Worm (Caenorhabditis elegans) whole organism, L4/young adult: ENCODE measurements around the gene clec-151.

Experiments
- W03F9.2 ChIP-seq: fragments of 150-350 bp; optimal IDR thresholded peaks from 2 replicates; lab custom pipeline; 2014; ENCODE audit warnings: missing biosample characterization, missing genetic modification characterization
- dao-5 ChIP-seq: sonication (generic microtip); optimal IDR thresholded peaks from 2 replicates; lab custom pipeline; 2016; ENCODE audit warnings: missing genotype, missing genetic modification characterization, moderate library complexity, missing compliant biosample characterization
- him-1 ChIP-seq: sonication (generic microtip); optimal IDR thresholded peaks from 2 replicates; lab custom pipeline; 2016; ENCODE audit warnings: missing genotype, missing genetic modification reagents, missing genetic modification characterization, missing compliant biosample characterization

The clec-151 gene

DNA sequence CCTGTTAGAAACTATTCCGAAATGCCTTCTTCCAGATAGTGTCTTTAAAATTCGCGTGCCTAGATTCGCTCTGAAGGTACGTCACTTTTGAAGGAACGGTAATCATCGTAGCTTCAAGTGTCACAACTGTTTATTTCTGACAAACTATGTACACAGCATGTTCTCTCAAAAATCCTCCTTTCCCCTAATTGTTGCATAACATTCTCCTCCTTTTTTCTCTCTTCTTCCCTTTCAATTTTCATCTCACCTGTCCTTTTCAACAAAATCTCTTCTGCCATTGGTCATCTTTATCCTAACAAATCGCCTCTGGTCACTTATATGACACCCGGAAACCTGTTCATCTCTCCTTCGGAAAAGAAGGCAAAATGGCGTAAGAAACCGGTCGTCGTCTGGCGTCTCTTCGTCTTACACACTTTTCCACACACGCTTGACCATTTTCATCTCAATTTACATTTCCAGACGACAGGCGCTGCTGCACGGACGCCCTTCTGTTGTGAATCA, 12.1 kb upstream of the clec-151 start, which contains the start of gene lips-3:
lips-3 (plus strand) TSS at position 458 of the 501 bp plus-strand sequence.
- no peak for TF ChIP-seq W03F9.2 (tag; lab: Kevin White, UChicago)
- no peak for TF ChIP-seq him-1 (tag; lab: Kevin White, UChicago)
- no peak for TF ChIP-seq dao-5

DNA sequence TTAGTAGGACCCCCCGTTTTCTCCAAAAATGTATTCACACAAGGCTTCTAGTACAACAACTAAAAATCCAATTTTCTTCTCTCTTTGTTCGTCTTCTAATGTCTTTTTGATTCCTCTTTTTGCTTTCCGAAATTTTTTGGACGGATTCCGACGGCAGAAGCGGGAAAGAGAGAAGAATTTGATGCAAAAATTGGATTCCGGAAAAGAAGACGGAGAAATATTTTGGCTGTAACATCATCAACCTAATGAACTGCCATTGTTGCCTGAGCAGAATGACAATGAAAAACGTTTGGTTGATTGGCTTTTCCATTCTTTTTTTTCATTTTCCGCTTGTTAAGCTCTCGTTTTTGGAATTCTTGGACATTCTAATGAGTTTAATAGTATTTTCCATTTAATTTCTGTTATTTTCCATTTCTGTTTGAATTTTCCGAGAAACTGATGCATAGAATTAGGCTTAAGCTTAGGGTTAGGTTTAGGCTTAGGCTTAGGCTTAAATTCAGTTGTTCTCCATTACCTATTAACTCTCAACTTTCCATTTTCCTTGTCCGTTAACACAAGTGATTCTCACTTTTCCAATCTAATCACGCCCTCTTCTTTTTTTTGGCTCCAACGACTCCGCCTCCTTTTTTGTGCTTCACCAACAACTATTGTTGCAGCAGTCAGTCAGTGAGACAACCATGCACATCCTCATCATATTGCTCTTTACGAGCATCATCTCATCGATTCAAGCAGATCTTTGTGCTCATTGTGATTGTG, 5.7 kb upstream of the clec-151 start, which contains the start of gene lron-5:
lron-5 (plus strand) TSS at position 655 of the 756 bp plus-strand sequence.
- TF ChIP-seq him-1 (tag; lab: Kevin White, UChicago) = no peak
- TF ChIP-seq W03F9.2 (tag; lab: Kevin White, UChicago) = no peak
- TF ChIP-seq dao-5 = no peak

DNA sequence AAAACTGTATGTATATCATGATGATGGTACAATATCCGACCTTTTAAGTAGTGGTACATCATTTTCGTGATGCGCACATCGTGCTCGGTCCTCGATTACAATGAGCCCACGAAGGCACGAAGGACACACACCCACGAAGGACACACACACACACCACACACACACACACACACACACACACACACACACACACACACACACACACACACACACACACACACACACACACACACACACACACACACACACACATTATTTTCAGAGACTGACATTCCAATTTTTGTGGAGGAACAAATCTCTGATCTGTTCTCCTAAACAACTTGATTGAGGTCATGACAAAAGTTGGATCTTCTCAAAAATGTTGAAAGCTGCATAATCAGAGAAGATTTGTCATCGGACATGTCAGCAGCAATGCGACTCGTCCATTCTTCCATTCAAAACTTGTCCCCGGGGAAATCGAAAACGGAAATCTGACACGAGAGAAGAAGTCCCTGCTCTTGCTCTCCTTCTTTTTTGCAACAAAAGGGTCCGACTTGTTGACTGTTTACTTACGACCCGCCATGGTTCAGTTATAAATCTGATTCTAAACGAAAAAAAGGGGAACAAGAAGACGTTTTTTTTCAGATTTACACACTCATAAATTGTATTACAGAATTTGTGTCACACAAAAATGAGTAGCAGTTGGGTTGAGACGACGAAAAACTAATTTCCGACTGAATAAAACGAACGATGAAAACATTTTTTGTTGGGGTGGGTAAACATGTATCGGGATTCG, 1.9 kb upstream of the clec-151 start:
- TF ChIP-seq dao-5 = no peak
- no peak for TF ChIP-seq him-1 (tag; lab: Kevin White, UChicago)
- TF ChIP-seq W03F9.2 (tag; lab: Kevin White, UChicago) = no peak

DNA sequence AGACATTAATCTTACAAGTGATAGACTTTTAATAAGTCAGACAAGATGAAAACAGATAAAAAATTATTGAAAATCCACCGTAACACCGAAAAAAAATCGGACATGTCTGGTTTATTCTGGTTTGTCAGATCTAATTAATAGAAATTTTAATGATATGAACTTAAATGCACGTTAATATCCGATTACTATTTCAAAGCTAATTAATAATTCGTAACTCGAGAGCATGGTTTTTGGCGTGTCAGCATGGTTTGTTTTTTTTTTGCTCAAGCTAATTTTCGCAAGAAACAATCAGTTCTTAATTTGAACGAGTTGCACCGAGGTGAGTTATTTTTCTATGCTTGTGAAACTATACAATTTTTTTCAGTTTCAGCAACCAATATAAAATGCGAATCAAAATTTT, 6.7 kb downstream of the clec-151 start, which contains the start of gene clec-153:
clec-153 (plus strand) TSS at position 301 of the 400 bp plus-strand sequence.
- TF ChIP-seq W03F9.2 (tag; lab: Kevin White, UChicago) = no peak
- TF ChIP-seq dao-5 = no peak
- no peak for TF ChIP-seq him-1 (tag; lab: Kevin White, UChicago)

DNA sequence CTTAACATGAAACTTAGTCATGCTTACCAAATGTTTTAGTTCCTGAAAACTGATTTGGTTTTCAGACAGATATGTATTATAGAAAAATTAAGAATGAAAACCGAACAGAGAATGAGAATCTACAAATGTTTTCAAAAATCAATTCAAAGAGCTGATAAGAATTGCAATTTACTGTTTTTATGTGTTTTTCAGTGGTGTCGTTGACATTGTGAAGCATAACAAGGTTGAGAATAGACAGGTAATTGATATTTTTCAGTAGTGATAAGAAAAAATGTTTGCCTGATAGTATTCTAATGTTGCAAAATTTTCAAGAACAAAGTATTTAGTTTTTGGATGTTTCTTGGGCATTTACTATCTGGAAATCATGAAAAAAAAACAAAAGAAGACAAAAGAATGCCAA, 15.0 kb downstream of the clec-151 start, which contains the start of gene pfas-1:
pfas-1 (minus strand) TSS at position 49 of the 400 bp plus-strand sequence.
- TF ChIP-seq W03F9.2 (tag; lab: Kevin White, UChicago) (no peak), dao-5 (no peak), him-1 (tag; lab: Kevin White, UChicago) (no peak)

DNA sequence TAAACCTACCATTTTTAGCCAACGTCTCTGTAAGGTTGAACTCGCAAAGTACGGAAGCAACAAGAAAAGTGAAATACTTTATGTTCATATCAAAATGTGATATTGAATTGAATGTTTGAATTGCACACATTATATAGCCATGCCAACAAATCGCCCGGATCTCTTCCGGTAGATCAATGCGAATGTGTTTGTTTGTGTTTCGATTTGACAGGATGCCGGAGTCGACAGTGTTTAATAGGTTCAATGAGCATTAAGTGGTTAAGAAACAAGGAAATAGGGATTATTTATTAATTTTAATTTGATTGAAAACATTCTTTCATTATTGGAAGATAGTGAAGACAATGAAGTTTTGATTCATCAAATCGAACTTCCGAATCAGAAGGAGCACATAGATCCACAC, 18.0 kb downstream of the clec-151 start, which contains the start of gene pqn-29:
pqn-29 (minus strand) TSS at position 101 of the 400 bp plus-strand sequence.
- no peak for TF ChIP-seq him-1 (tag; lab: Kevin White, UChicago)
- TF ChIP-seq W03F9.2 (tag; lab: Kevin White, UChicago) = no peak
- no peak for TF ChIP-seq dao-5

DNA sequence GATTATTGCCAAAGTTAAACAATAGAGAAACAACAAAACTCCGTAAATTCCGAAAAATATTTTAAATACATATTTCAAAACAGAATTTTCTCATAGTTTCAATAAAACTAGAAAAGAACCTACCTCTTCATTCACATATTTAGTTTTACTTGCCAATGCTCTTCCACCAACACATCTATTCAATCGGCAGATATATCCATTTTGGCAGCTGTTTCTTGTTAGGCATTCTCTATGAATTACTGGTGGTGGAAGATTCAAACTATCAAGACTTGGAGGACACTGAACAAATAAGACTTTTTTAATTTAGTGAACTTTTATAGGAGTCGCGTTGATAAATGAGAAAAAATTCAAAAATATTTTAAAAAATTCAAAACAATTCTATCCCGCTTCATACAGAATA, 19.1 kb downstream of the clec-151 start:
- TF ChIP-seq him-1 (tag; lab: Kevin White, UChicago) = no peak
- no peak for TF ChIP-seq dao-5

DNA sequence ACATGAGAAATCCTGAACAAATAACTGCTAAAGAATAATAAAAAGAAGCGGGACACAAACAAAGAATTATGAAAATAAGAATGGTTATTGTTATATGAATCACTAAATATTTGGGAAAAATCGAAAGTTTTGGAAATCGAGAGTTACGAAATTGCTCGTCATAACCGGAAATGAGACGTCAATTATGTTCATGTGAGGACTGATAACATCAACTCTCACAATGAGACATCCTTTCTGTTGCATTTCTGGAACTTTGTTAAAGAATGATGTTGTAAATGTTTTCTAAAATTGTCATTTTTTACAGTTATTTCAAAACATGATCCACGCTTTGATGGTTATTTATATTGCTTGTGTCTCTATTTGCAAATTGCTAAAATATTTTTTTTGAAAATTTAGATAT, 19.6 kb downstream of the clec-151 start, which contains the start of gene T23F11.6:
T23F11.6 (minus strand) TSS at position 45 of the 400 bp plus-strand sequence.
- TF ChIP-seq W03F9.2 (tag; lab: Kevin White, UChicago) = no peak
- TF ChIP-seq dao-5 = no peak
- no peak for TF ChIP-seq him-1 (tag; lab: Kevin White, UChicago)

DNA sequence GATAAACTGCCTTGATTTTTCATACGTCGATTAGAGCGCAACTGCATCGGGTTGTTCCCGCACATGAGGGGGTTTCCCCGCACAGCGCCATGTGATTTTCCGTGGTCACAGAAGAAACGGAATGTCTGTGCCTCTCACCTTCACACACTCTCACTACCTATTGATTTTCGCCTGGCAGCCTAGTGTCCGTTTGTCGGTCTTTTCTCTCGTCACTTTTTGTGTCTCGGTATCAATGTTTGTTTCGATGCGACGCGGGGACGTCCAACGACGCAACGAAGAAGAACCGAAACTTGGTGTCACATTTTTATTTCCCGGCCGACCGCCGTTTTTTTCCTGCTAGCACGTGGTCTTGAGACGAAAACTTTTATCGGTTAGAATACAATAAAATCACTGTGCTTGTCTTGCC, 21.1 kb downstream of the clec-151 start:
- TF ChIP-seq him-1 (tag; lab: Kevin White, UChicago) (peak; percentile 89), W03F9.2 (tag; lab: Kevin White, UChicago) (peak; percentile 57), dao-5 (no peak)

DNA sequence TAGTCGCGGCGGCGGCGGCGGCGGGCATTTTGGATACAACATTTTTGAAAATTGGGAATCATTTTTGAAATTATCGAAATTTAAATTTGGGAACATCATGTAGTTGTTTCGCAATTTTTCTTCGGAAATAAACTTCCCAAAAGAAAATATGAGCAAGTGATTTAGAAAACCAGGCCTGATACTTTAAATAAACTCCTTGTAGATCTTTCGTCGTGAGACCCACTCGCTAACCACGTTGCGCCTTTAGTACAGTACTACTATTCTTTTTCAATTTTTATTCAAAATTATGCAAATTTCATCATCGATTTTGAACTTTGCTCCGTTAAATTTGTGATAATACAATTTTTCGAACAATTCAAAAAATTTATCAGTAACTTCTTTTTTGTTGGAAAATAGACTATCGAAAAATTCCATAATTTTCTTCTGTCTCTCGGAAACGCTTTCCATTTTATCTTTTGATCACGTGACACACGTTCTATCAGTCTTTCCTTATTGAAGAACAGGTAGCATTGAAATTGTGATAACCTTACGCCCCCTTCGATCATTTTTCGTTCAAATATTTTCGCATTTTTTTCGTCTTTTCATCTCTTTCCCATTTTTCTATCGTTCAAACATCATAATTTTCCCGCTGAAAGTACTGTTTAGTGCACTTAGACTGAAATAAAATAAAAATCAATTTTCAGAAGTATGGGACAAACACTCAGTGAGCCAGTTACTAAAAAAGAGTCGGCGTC, 21.7 kb downstream of the clec-151 start, which contains the start of gene ppm-2:
ppm-2 (plus strand) TSS at position 684 of the 734 bp plus-strand sequence.
- no peak for TF ChIP-seq W03F9.2 (tag; lab: Kevin White, UChicago)

DNA sequence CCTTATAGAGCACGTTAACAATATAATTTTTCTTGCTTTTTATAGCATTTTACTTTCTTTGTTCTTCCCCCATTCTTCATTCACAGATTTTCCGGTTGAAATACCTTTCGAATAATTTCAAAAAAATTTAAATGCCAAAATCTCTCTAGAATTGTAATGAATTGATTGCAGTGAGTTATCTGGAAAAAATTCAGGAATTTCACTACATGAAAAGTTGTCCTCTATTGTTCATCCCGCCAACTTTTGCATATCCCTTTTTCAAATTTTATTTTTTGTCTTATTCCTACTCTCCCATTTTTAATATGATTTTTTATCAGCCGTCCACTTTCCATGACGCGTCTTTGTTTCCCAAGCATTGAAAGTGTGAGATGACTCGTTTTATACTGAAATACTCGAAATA, 25.1 kb downstream of the clec-151 start:
- TF ChIP-seq him-1 (tag; lab: Kevin White, UChicago) (no peak), W03F9.2 (tag; lab: Kevin White, UChicago) (no peak), dao-5 (no peak)

DNA sequence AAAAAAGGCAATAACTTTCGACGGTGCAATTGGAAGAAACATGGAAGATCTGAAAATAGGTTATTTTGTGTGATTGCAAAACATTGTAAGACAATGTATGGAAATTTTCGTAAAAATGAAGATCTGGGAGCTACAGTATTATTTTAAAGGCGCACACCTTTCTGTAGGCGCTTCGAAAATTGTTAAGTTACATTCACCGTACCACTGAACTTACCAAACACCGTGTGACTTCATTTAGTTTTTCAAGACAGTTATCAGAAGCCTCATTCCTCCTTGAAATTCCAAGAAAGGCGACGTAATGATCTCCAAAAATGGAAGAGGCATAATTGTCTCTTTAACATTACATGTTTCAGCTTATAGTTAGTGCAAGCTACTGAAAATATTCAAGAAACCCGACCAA, 25.6 kb downstream of the clec-151 start:
- TF ChIP-seq him-1 (tag; lab: Kevin White, UChicago) = no peak
- TF ChIP-seq dao-5 = no peak
- TF ChIP-seq W03F9.2 (tag; lab: Kevin White, UChicago) = no peak

DNA sequence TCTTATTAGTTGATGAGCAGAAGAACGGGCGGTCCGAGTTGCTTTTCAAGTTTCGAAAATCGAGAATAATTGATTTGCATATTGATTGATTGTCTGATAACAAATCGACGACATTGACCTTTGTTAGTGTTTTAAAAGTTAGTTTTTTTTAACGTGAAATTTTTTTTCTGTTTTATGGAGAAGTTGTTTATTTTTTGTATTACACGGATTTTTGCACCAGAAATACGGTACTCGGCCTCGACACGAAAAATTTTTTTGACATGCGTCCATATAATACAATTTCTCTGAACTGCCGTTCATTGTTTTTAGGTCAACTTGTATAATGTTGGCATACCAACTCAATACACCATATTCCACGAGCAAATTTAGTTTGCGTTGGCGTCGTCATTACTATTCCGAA, 27.1 kb downstream of the clec-151 start, which contains the start of gene T23F11.2:
T23F11.2 (minus strand) TSS at position 101 of the 400 bp plus-strand sequence.
- TF ChIP-seq W03F9.2 (tag; lab: Kevin White, UChicago) (no peak), dao-5 (no peak), him-1 (tag; lab: Kevin White, UChicago) (no peak)
